Fruit fly (Drosophila melanogaster): Measurements from ENCODE around the gene CG10631.

- TF ChIP-seq Dfd (GFP tag; optimal IDR thresholded peaks at IDR 0.05) (no peak), pan (optimal IDR thresholded peaks at IDR 0.05) (no peak), Abd-B (GFP tag; optimal IDR thresholded peaks at IDR 0.05) (no peak), CG32264 (GFP tag; optimal IDR thresholded peaks at IDR 0.05) (no peak), usp (GFP tag; optimal IDR thresholded peaks at IDR 0.05) (no peak), dmrt93B (GFP tag; optimal IDR thresholded peaks at IDR 0.05) (peak; percentile 74), dsf (GFP tag; optimal IDR thresholded peaks at IDR 0.05; ENCODE audit: borderline replicate concordance) (no peak), dl (GFP tag; optimal IDR thresholded peaks at IDR 0.05; ENCODE audit: insufficient read depth in 1 of 2, partially characterized antibody in 2 of 2) (peak in 1 of 2 experiments; percentile 3), Mio (GFP tag; optimal IDR thresholded peaks at IDR 0.05) (no peak)
Measured at dm6 chr2L:19763773-19764580, 7.3 kb upstream of the CG10631 start, which contains the start of gene fbp.

Measured in whole organism, wandering third instar larva.